ENCODE assay signal across 1 fruit fly cellular context in genomic region chr3L:14977536-14978495, dm6.
TF ChIP-seq lines count a peak whose summit lies in the region.

No protein-coding gene starts in this region.

TF ChIP-seq in whole organism, embryonic, 481 proteins besides CTCF, POLR2A, EP300 and RAD21 (continued from another document):
- TF ChIP-seq CG7372 (GFP tag; IDR thresholded peaks at IDR 0.05; lab: Robert Waterston, UW): peak; percentile 11; the same call in 1 of the 2 replicates
- TF ChIP-seq odd (GFP tag; optimal IDR thresholded peaks at IDR 0.05; lab: Kevin White, UChicago): peak; percentile 59
- TF ChIP-seq gfzf (GFP tag; optimal IDR thresholded peaks at IDR 0.05; lab: Kevin White, UChicago): no peak
- peak; percentile 31 for TF ChIP-seq gcm (GFP tag; optimal IDR thresholded peaks at IDR 0.05; lab: Kevin White, UChicago)
- TF ChIP-seq dpn (GFP tag; optimal IDR thresholded peaks at IDR 0.05; lab: Kevin White, UChicago): peak; percentile 1 to 2
- TF ChIP-seq Atf-2 (GFP tag; optimal IDR thresholded peaks at IDR 0.05; lab: Kevin White, UChicago): peak; percentile 22
- no peak for TF ChIP-seq pb (GFP tag; optimal IDR thresholded peaks at IDR 0.05; lab: Kevin White, UChicago)
- TF ChIP-seq Mrtf (GFP tag; IDR thresholded peaks at IDR 0.05; lab: Robert Waterston, UW): 0 out of 3 replicates have a peak, but pooled peaks have one; percentile 27
- TF ChIP-seq CG13287 (GFP tag; IDR thresholded peaks at IDR 0.05; lab: Robert Waterston, UW; ENCODE audit: partially characterized antibody): no peak; the same call in none of the 2 replicates
- peak; percentile 77 for TF ChIP-seq CG10979 (tag; optimal IDR thresholded peaks at IDR 0.05; lab: Kevin White, UChicago)
- TF ChIP-seq HLHmδ (GFP tag; optimal IDR thresholded peaks at IDR 0.05; lab: Kevin White, UChicago): peak; percentile 9
- TF ChIP-seq Sry-β (GFP tag; optimal IDR thresholded peaks at IDR 0.05; lab: Kevin White, UChicago): no peak
- peak; percentile 49; the same call in 1 of the 2 replicates for TF ChIP-seq lmd (GFP tag; IDR thresholded peaks at IDR 0.05; lab: Robert Waterston, UW)
- no peak for TF ChIP-seq tna (GFP tag; IDR thresholded peaks at IDR 0.05; lab: Robert Waterston, UW; ENCODE audit: partially characterized antibody)
- TF ChIP-seq GATAe (GFP tag; conservative IDR thresholded peaks at IDR 0.05; lab: Robert Waterston, UW): peak; percentile 83
- peak; percentile 91 for TF ChIP-seq cg (GFP tag; optimal IDR thresholded peaks at IDR 0.05; lab: Kevin White, UChicago)
- TF ChIP-seq Chrac-16 (GFP tag; optimal IDR thresholded peaks at IDR 0.05; lab: Kevin White, UChicago): peak; percentile 26
- no peak for TF ChIP-seq Kr (GFP tag; optimal IDR thresholded peaks at IDR 0.05; lab: Kevin White, UChicago)
- TF ChIP-seq onecut (GFP tag; IDR thresholded peaks at IDR 0.05; lab: Robert Waterston, UW): no peak; the same call in 1 of the 2 replicates
- no peak for TF ChIP-seq CG8478 (optimal IDR thresholded peaks at IDR 0.05; lab: Kevin White, UChicago)
- no peak for TF ChIP-seq CG10147 (GFP tag; optimal IDR thresholded peaks at IDR 0.05; lab: Kevin White, UChicago)
- TF ChIP-seq CG4360 (GFP tag; IDR thresholded peaks at IDR 0.05; lab: Robert Waterston, UW): peak; percentile 57; the same call in 1 of the 2 replicates
- TF ChIP-seq CG7786 (GFP tag; optimal IDR thresholded peaks at IDR 0.05; lab: Kevin White, UChicago): peak; percentile 32
- peak; percentile 51 for TF ChIP-seq Sox100B (GFP tag; optimal IDR thresholded peaks at IDR 0.05; lab: Kevin White, UChicago)
- TF ChIP-seq BEAF-32 (GFP tag; optimal IDR thresholded peaks at IDR 0.05; lab: Kevin White, UChicago): no peak
- no peak for TF ChIP-seq mld (GFP tag; IDR thresholded peaks at IDR 0.05; lab: Robert Waterston, UW; ENCODE audit: partially characterized antibody)
